Fruit fly (Drosophila melanogaster) whole organism, embryonic: ENCODE measurements around the gene CG15742.

ENCODE experiments used
- CG14050 ChIP-seq: fragments of 200-800 bp; sonication (Bioruptor generic); IDR thresholded peaks from 3 replicates; pipeline ENCODE4 v1.3.6; 2022; ENCODE audit warnings: missing biosample characterization, missing genetic modification characterization
- CG16813 ChIP-seq: fragments of 200-800 bp; sonication (Bioruptor generic); IDR thresholded peaks from 3 replicates; pipeline ENCODE4 v1.3.6; 2022; ENCODE audit warnings: missing biosample characterization, missing genetic modification characterization; ENCODE audit not compliant: partially characterized antibody
- Dll ChIP-seq: fragments of 200-800 bp; sonication (Bioruptor generic); IDR thresholded peaks from 4 replicates; pipeline ENCODE4 v1.3.6; 2022; ENCODE audit warnings: missing biosample characterization, missing genetic modification characterization; ENCODE audit not compliant: partially characterized antibody
- Max ChIP-seq: fragments of 200-800 bp; sonication (Bioruptor generic); optimal IDR thresholded peaks from 2 replicates; lab custom pipeline; 2016; ENCODE audit warnings: missing biosample characterization, mild to moderate bottlenecking, missing genetic modification characterization
- knrl ChIP-seq: fragments of 200-800 bp; sonication (Bioruptor generic); IDR thresholded peaks from 3 replicates; pipeline ENCODE4 v1.3.6; 2022; ENCODE audit warnings: missing biosample characterization, missing genetic modification characterization; ENCODE audit not compliant: partially characterized antibody
- pan ChIP-seq, 4 experiments: fragments of >200 bp in 3 of 4; fragments of 200-800 bp in 1 of 4; sonication (Bioruptor generic) in 1 of 4; optimal IDR thresholded peaks in 3 of 4; IDR thresholded peaks in 1 of 4; 2 replicates each; pipeline versions ENCODE4 v1.3.6 to Lab custom; 2017 to 2022; ENCODE audit warnings: missing biosample characterization in 2 of 4, missing genetic modification characterization in 2 of 4, mixed read lengths in 1 of 4

DNA sequence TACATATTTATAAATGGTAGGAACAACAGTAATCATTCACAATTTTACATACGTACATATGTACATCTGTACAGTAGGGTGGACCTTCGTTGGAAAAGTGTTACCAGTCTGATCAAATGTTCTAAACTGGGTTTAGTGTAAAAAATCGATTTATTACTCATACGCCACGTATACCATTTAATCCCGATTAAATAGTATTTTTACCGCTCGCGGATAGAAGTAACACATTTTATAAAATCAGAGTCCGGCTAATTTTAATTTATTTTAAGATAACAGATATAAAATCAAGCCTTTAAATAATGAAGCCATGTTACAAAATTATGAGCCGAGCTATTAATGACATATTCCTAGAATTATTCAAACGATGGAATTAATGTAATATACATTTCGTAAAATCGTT lies 37.9 kb downstream of the CG15742 start:
- TF ChIP-seq Max (GFP tag; lab: Kevin White, UChicago) (no peak), knrl (GFP tag; lab: Robert Waterston, UW) (no peak), CG16813 (GFP tag; lab: Robert Waterston, UW) (no peak), CG14050 (GFP tag; lab: Robert Waterston, UW) (no peak), pan (optimal IDR thresholded peaks at IDR 0.05; lab: Kevin White, UChicago) (no peak), pan (GFP tag; optimal IDR thresholded peaks at IDR 0.05 in 1 of 2, IDR thresholded peaks at IDR 0.05 in 1 of 2) (no peak), Dll (GFP tag; lab: Robert Waterston, UW) (no peak)
